Worm (Caenorhabditis elegans): ENCODE data around the gene C49C3.15.

DNA sequence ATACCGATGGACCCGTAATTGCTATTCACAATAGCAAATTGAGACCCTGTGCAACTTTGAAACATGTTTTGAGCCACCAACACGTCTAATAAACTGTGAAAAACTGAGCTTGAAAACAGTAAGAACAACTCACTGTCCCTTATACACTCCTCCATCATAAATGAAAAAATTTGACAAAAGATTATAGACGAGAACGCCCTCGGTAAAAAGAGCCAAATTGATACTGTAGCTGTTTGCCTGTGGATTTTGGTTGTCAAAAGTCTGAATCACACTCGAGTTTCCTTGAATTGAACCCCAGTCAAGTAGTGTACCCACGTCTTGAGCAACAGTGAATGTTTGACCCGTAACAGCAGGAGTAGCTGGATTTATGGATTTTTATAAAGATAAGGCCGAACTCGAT is 7.0 kb downstream of the C49C3.15 start:
- TF ChIP-seq dao-5 (tag; optimal IDR thresholded peaks at IDR 0.05) (no peak), him-1 (tag; optimal IDR thresholded peaks at IDR 0.05) (no peak)
